Worm (Caenorhabditis elegans) whole organism, L3 larva: ENCODE measurements around the gene sra-11.

ENCODE experiments used
- R02D3.7 ChIP-seq: fragments of 150-350 bp; optimal IDR thresholded peaks from 2 replicates; lab custom pipeline; 2014; ENCODE audit warnings: missing biosample characterization, missing genetic modification characterization
- aly-2 ChIP-seq: fragments of 150-350 bp; optimal IDR thresholded peaks from 2 replicates; lab custom pipeline; 2014; ENCODE audit warnings: missing biosample characterization, missing genetic modification characterization
- ama-1 ChIP-seq: fragments of 150-350 bp; optimal IDR thresholded peaks from 2 replicates; lab custom pipeline; 2018
- ceh-16 ChIP-seq: sonication (generic microtip); optimal IDR thresholded peaks from 2 replicates; lab custom pipeline; 2017; ENCODE audit warnings: missing biosample characterization, missing genetic modification characterization
- ceh-82 ChIP-seq: fragments of 150-350 bp; optimal IDR thresholded peaks from 2 replicates; lab custom pipeline; 2014; ENCODE audit warnings: missing biosample characterization, missing genetic modification characterization
- ceh-9 ChIP-seq: sonication (generic microtip); optimal IDR thresholded peaks from 2 replicates; lab custom pipeline; 2018; ENCODE audit warnings: missing biosample characterization, missing genetic modification characterization
- daf-12 ChIP-seq: fragments of 150-350 bp; optimal IDR thresholded peaks from 2 replicates; lab custom pipeline; 2014; ENCODE audit warnings: missing biosample characterization, missing genetic modification reagents, missing genetic modification characterization
- egl-27 ChIP-seq: sonication (generic microtip); optimal IDR thresholded peaks from 4 replicates; lab custom pipeline; 2017; ENCODE audit warnings: missing biosample characterization, missing genetic modification reagents, missing genetic modification characterization
- egl-5 ChIP-seq: fragments of 150-350 bp; optimal IDR thresholded peaks from 2 replicates; lab custom pipeline; 2017; ENCODE audit warnings: missing biosample characterization, missing genetic modification reagents, missing genetic modification characterization, inconsistent platforms
- elt-2 ChIP-seq: sonication (generic microtip); optimal IDR thresholded peaks from 2 replicates; lab custom pipeline; 2016; ENCODE audit warnings: missing genetic modification reagents, mild to moderate bottlenecking, missing genetic modification characterization, missing compliant biosample characterization
- eor-1 ChIP-seq, 2 experiments: fragments of 150-350 bp; optimal IDR thresholded peaks; 2 replicates each; lab custom pipeline; 2014 to 2018; ENCODE audit warnings: missing biosample characterization in 2 of 2, missing genetic modification characterization in 2 of 2
- fkh-10 ChIP-seq: sonication (generic microtip); optimal IDR thresholded peaks from 2 replicates; lab custom pipeline; 2017; ENCODE audit warnings: missing biosample characterization, missing genetic modification reagents, missing genetic modification characterization
- fkh-2 ChIP-seq: fragments of 150-350 bp; optimal IDR thresholded peaks from 2 replicates; lab custom pipeline; 2014; ENCODE audit warnings: missing biosample characterization, missing genetic modification reagents, missing genetic modification characterization
- hmg-11 ChIP-seq: sonication (generic microtip); optimal IDR thresholded peaks from 2 replicates; lab custom pipeline; 2016; ENCODE audit warnings: missing genetic modification characterization, missing compliant biosample characterization
- lin-15B ChIP-seq: fragments of 150-350 bp; optimal IDR thresholded peaks from 2 replicates; lab custom pipeline; 2014; ENCODE audit warnings: missing biosample characterization, missing genetic modification characterization
- lin-39 ChIP-seq: fragments of 150-350 bp; optimal IDR thresholded peaks from 2 replicates; lab custom pipeline; 2018; ENCODE audit warnings: missing biosample characterization, missing genetic modification reagents, missing genetic modification characterization
- lsy-12 ChIP-seq: sonication (generic microtip); optimal IDR thresholded peaks from 2 replicates; lab custom pipeline; 2016; ENCODE audit warnings: mild to moderate bottlenecking, missing genetic modification characterization, missing compliant biosample characterization
- mml-1 ChIP-seq: fragments of 150-350 bp; sonication (generic microtip); optimal IDR thresholded peaks from 3 replicates; lab custom pipeline; 2014; ENCODE audit warnings: missing biosample characterization, missing genetic modification characterization
- nfya-1 ChIP-seq: sonication (generic microtip); optimal IDR thresholded peaks from 2 replicates; lab custom pipeline; 2017; ENCODE audit warnings: missing genetic modification characterization, mild to moderate bottlenecking, missing compliant biosample characterization, antibody characterized with exemption, moderate library complexity; ENCODE audit not compliant: insufficient read depth
- nhr-11 ChIP-seq: fragments of 150-350 bp; optimal IDR thresholded peaks from 2 replicates; lab custom pipeline; 2014; ENCODE audit warnings: missing biosample characterization, missing genetic modification characterization
- nhr-23 ChIP-seq: fragments of 150-350 bp; optimal IDR thresholded peaks from 2 replicates; lab custom pipeline; 2014; ENCODE audit warnings: missing biosample characterization, missing genetic modification reagents, missing genetic modification characterization
- nhr-237 ChIP-seq: fragments of 150-350 bp; optimal IDR thresholded peaks from 2 replicates; lab custom pipeline; 2014; ENCODE audit warnings: missing biosample characterization, missing genetic modification characterization
- nhr-28 ChIP-seq: fragments of 150-350 bp; optimal IDR thresholded peaks from 2 replicates; lab custom pipeline; 2014; ENCODE audit warnings: missing biosample characterization, missing genetic modification characterization
- nhr-76 ChIP-seq: fragments of 150-350 bp; sonication (generic microtip); optimal IDR thresholded peaks from 5 replicates; lab custom pipeline; 2014; ENCODE audit warnings: missing biosample characterization, missing genetic modification characterization
- pha-4 ChIP-seq: fragments of 150-350 bp; optimal IDR thresholded peaks from 2 replicates; lab custom pipeline; 2014; ENCODE audit warnings: missing biosample characterization, missing genetic modification reagents, missing genetic modification characterization
- pqm-1 ChIP-seq: fragments of 150-350 bp; optimal IDR thresholded peaks from 2 replicates; lab custom pipeline; 2017; ENCODE audit warnings: missing biosample characterization, missing genetic modification characterization, inconsistent platforms
- sea-2 ChIP-seq: fragments of 150-350 bp; sonication (generic microtip); optimal IDR thresholded peaks from 4 replicates; lab custom pipeline; 2014; ENCODE audit warnings: missing biosample characterization, missing genetic modification reagents, missing genetic modification characterization
- skn-1 ChIP-seq: fragments of 150-350 bp; optimal IDR thresholded peaks from 2 replicates; lab custom pipeline; 2014; ENCODE audit warnings: missing biosample characterization, missing genetic modification characterization
- tbx-2 ChIP-seq: sonication (generic microtip); optimal IDR thresholded peaks from 2 replicates; lab custom pipeline; 2016; ENCODE audit warnings: mild to moderate bottlenecking, missing genetic modification characterization, missing compliant biosample characterization
- unc-39 ChIP-seq: sonication (generic microtip); optimal IDR thresholded peaks from 4 replicates; lab custom pipeline; 2017; ENCODE audit warnings: missing biosample characterization, missing genetic modification characterization
- unc-62 ChIP-seq: fragments of 150-350 bp; sonication (generic microtip); optimal IDR thresholded peaks from 4 replicates; lab custom pipeline; 2014; ENCODE audit warnings: missing biosample characterization, missing genetic modification reagents, missing genetic modification characterization
- ztf-11 ChIP-seq: fragments of 150-350 bp; optimal IDR thresholded peaks from 2 replicates; lab custom pipeline; 2014; ENCODE audit warnings: missing biosample characterization, missing genetic modification characterization
- ztf-4 ChIP-seq: fragments of 150-350 bp; optimal IDR thresholded peaks from 2 replicates; lab custom pipeline; 2014; ENCODE audit warnings: missing biosample characterization, missing genetic modification characterization

Gene sra-11

ce11 chrII:10955114-10955513 lies 45.0 kb upstream of the sra-11 start:
- TF ChIP-seq daf-12 (tag; lab: Kevin White, UChicago) (no peak), lin-15B (no peak), fkh-10 (GFP tag; lab: Kevin White, UChicago) (no peak), sea-2 (GFP tag; lab: Kevin White, UChicago) (no peak), unc-62 (GFP tag; lab: Kevin White, UChicago) (no peak), egl-5 (tag; lab: Kevin White, UChicago) (no peak), egl-27 (tag; lab: Kevin White, UChicago) (no peak), nhr-23 (no peak), lin-39 (tag; lab: Kevin White, UChicago) (no peak), mml-1 (tag; lab: Kevin White, UChicago) (no peak), ceh-9 (no peak), lsy-12 (tag; lab: Kevin White, UChicago) (no peak), nhr-76 (no peak), ztf-4 (tag; lab: Kevin White, UChicago) (no peak), ceh-16 (tag; lab: Kevin White, UChicago) (no peak)

DNA sequence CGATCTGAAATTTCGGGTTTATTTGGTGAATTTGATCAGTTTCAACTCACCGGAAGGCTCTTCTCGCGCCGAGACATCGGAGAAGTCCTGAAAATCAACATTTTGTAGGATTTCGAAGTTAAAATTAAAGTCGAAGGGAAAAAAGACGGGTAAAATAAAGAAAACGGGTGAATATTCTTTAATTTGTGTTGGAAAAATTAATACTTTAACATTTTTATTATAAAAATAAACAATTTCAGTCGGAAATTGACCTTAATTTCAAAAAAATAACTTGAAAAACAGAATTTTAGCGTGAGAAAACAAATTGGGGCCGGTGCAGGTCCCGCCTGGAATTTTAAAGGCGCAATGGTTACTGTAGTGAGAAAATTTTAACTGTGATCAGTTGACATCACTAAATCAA lies 42.9 kb upstream of the sra-11 start, which contains the start of gene nos-1:
TSS of gene nos-1 (minus strand) at position 101 of the 400 bp plus-strand sequence.
- TF ChIP-seq nhr-11 (tag; lab: Kevin White, UChicago) (no peak), egl-27 (tag; lab: Kevin White, UChicago) (no peak), nhr-76 (no peak), fkh-10 (GFP tag; lab: Kevin White, UChicago) (no peak), egl-5 (tag; lab: Kevin White, UChicago) (no peak), unc-39 (tag; lab: Kevin White, UChicago) (no peak), lin-15B (no peak), nhr-237 (tag; lab: Kevin White, UChicago) (no peak), pha-4 (tag; lab: Kevin White, UChicago) (no peak), skn-1 (tag; lab: Kevin White, UChicago) (no peak), lsy-12 (tag; lab: Kevin White, UChicago) (no peak), mml-1 (tag; lab: Kevin White, UChicago) (no peak), unc-62 (GFP tag; lab: Kevin White, UChicago) (no peak), nhr-23 (no peak), R02D3.7 (tag; lab: Kevin White, UChicago) (no peak), aly-2 (no peak), elt-2 (no peak), sea-2 (GFP tag; lab: Kevin White, UChicago) (no peak), eor-1 (tag; optimal IDR thresholded peaks at IDR 0.05; lab: Kevin White, UChicago) (no peak)
- TF ChIP-seq, all 47 proteins: peak for 0

ce11 chrII:10950107-10950679 lies 40.1 kb upstream of the sra-11 start, which contains the start of gene gst-5:
Gene gst-5, plus strand, starts transcription at chrII:10950352.
- peak; percentile 67 for TF ChIP-seq nhr-11 (tag; lab: Kevin White, UChicago)
- no peak for TF ChIP-seq nhr-76
- TF ChIP-seq lin-15B = peak; percentile 15
- TF ChIP-seq ztf-11 (tag; lab: Kevin White, UChicago) = no peak
- peak; percentile 21 for TF ChIP-seq ama-1 (lab: Kevin White, UChicago)
- TF ChIP-seq skn-1 (tag; lab: Kevin White, UChicago) = peak; percentile 61
- peak; percentile 9 for TF ChIP-seq hmg-11 (tag; lab: Kevin White, UChicago)
- no peak for TF ChIP-seq fkh-2
- TF ChIP-seq tbx-2 = no peak
- peak; percentile 30 for TF ChIP-seq nhr-23
- no peak for TF ChIP-seq lsy-12 (tag; lab: Kevin White, UChicago)
- no peak for TF ChIP-seq nhr-237 (tag; lab: Kevin White, UChicago)
- TF ChIP-seq elt-2 = peak; percentile 33
- TF ChIP-seq pha-4 (tag; lab: Kevin White, UChicago) = peak; percentile 89
- TF ChIP-seq fkh-10 (GFP tag; lab: Kevin White, UChicago) = no peak
- TF ChIP-seq pqm-1 (tag; lab: Kevin White, UChicago) = peak; percentile 17
- no peak for TF ChIP-seq ceh-9
- peak; percentile 39 for TF ChIP-seq nfya-1 (tag; lab: Kevin White, UChicago)
- no peak for TF ChIP-seq R02D3.7 (tag; lab: Kevin White, UChicago)
- no peak for TF ChIP-seq mml-1 (tag; lab: Kevin White, UChicago)
- no peak for TF ChIP-seq ceh-82 (tag; lab: Kevin White, UChicago)

ce11 chrII:10949383-10949782 lies 39.3 kb upstream of the sra-11 start:
- TF ChIP-seq ztf-4 (tag; lab: Kevin White, UChicago) (no peak), nhr-76 (no peak), nhr-23 (no peak), ceh-16 (tag; lab: Kevin White, UChicago) (no peak), nhr-28 (tag; lab: Kevin White, UChicago) (no peak), elt-2 (peak; percentile 56)
